Worm (Caenorhabditis elegans) whole organism, L3 larva: ENCODE results near the gene ppk-2.

Experiments
- ZK546.5 ChIP-seq: sonication (generic microtip); optimal IDR thresholded peaks from 2 replicates; lab custom pipeline; 2017; ENCODE audit warnings: missing biosample characterization, missing genetic modification characterization
- ceh-82 ChIP-seq: fragments of 150-350 bp; optimal IDR thresholded peaks from 2 replicates; lab custom pipeline; 2014; ENCODE audit warnings: missing biosample characterization, missing genetic modification characterization
- elt-3 ChIP-seq, 3 experiments: fragments of 150-350 bp in 1 of 3; sonication (generic microtip) in 2 of 3; optimal IDR thresholded peaks; 2 replicates in 2 of 3; 4 replicates in 1 of 3; lab custom pipeline; 2014 to 2017; ENCODE audit warnings: missing biosample characterization in 3 of 3, missing genetic modification characterization in 3 of 3
- lin-39 ChIP-seq: fragments of 150-350 bp; optimal IDR thresholded peaks from 2 replicates; lab custom pipeline; 2018; ENCODE audit warnings: missing biosample characterization, missing genetic modification reagents, missing genetic modification characterization
- mml-1 ChIP-seq: fragments of 150-350 bp; sonication (generic microtip); optimal IDR thresholded peaks from 3 replicates; lab custom pipeline; 2014; ENCODE audit warnings: missing biosample characterization, missing genetic modification characterization
- pha-4 ChIP-seq: fragments of 150-350 bp; optimal IDR thresholded peaks from 2 replicates; lab custom pipeline; 2014; ENCODE audit warnings: missing biosample characterization, missing genetic modification reagents, missing genetic modification characterization
- skn-1 ChIP-seq: fragments of 150-350 bp; optimal IDR thresholded peaks from 2 replicates; lab custom pipeline; 2014; ENCODE audit warnings: missing biosample characterization, missing genetic modification characterization
- snpc-4 ChIP-seq: fragments of 150-350 bp; optimal IDR thresholded peaks from 2 replicates; lab custom pipeline; 2014; ENCODE audit warnings: missing biosample characterization, missing genetic modification characterization
- tbx-2 ChIP-seq: sonication (generic microtip); optimal IDR thresholded peaks from 2 replicates; lab custom pipeline; 2016; ENCODE audit warnings: mild to moderate bottlenecking, missing genetic modification characterization, missing compliant biosample characterization
- ztf-11 ChIP-seq: fragments of 150-350 bp; optimal IDR thresholded peaks from 2 replicates; lab custom pipeline; 2014; ENCODE audit warnings: missing biosample characterization, missing genetic modification characterization
- ztf-4 ChIP-seq: fragments of 150-350 bp; optimal IDR thresholded peaks from 2 replicates; lab custom pipeline; 2014; ENCODE audit warnings: missing biosample characterization, missing genetic modification characterization

- no peak for TF ChIP-seq mml-1 (tag; lab: Kevin White, UChicago)
- no peak for TF ChIP-seq skn-1 (tag; lab: Kevin White, UChicago)
- no peak for TF ChIP-seq ceh-82 (tag; lab: Kevin White, UChicago)
- TF ChIP-seq lin-39 (tag; lab: Kevin White, UChicago): no peak
- TF ChIP-seq pha-4 (tag; lab: Kevin White, UChicago): no peak
- TF ChIP-seq elt-3 (tag; optimal IDR thresholded peaks at IDR 0.05; lab: Kevin White, UChicago): no peak
- no peak for TF ChIP-seq ZK546.5 (tag; lab: Kevin White, UChicago)
- TF ChIP-seq ztf-4 (tag; lab: Kevin White, UChicago): no peak
- no peak for TF ChIP-seq tbx-2 (tag; lab: Kevin White, UChicago)
- TF ChIP-seq snpc-4 (tag; lab: Kevin White, UChicago): no peak
- TF ChIP-seq ztf-11 (tag; lab: Kevin White, UChicago): no peak
Measured at ce11 chrIII:2137490-2137889, 35.4 kb downstream of the ppk-2 start.
